Fruit fly (Drosophila melanogaster): ENCODE measurements around the gene GluRS-m.

The GluRS-m gene

dm6 chr3L:16380770-16381169, 36.2 kb downstream of the GluRS-m start (continued):
- TF ChIP-seq CG16815 (GFP tag; optimal IDR thresholded peaks at IDR 0.05) (peak; percentile 63), Eip74EF (GFP tag; optimal IDR thresholded peaks at IDR 0.05) (peak in 1 of 2 experiments; percentile 80), fru (optimal IDR thresholded peaks at IDR 0.05) (no peak)

dm6 chr3L:16377768-16378764, 38.9 kb downstream of the GluRS-m start, which contains the start of gene roq:
Gene roq (minus strand): TSS chr3L:16378566.
- TF ChIP-seq grau (tag; optimal IDR thresholded peaks at IDR 0.05) (peak; percentile 36), CG5953 (GFP tag; IDR thresholded peaks at IDR 0.05) (no peak), bsh (GFP tag; optimal IDR thresholded peaks at IDR 0.05) (peak in 1 of 2 experiments; percentile 27), ERR (GFP tag; optimal IDR thresholded peaks at IDR 0.05) (no peak), Pdp1 (GFP tag; optimal IDR thresholded peaks at IDR 0.05) (peak in 1 of 2 experiments; percentile 65), Dp (GFP tag; optimal IDR thresholded peaks at IDR 0.05) (peak; percentile 86), Myb (GFP tag; optimal IDR thresholded peaks at IDR 0.05) (peak; percentile 78), dan (GFP tag; IDR thresholded peaks at IDR 0.05) (no peak), btn (GFP tag; optimal IDR thresholded peaks at IDR 0.05) (no peak), Scr (GFP tag; IDR thresholded peaks at IDR 0.05; ENCODE audit: partially characterized antibody) (peak; percentile 38), CG14860 (GFP tag; IDR thresholded peaks at IDR 0.05; ENCODE audit: partially characterized antibody) (peak; percentile 51; the same call in 2 of the 3 replicates), dysf (GFP tag; IDR thresholded peaks at IDR 0.05) (no peak), E2f2 (GFP tag; IDR thresholded peaks at IDR 0.05) (peak; percentile 89), CG17385 (GFP tag; optimal IDR thresholded peaks at IDR 0.05) (peak; percentile 93), Blimp-1 (GFP tag; optimal IDR thresholded peaks at IDR 0.05) (peak; percentile 92), CG33557 (GFP tag; optimal IDR thresholded peaks at IDR 0.05) (peak; percentile 26), CG2199 (GFP tag; IDR thresholded peaks at IDR 0.05) (no peak), CG3847 (GFP tag; IDR thresholded peaks at IDR 0.05) (peak; percentile 41; the same call in 1 of the 2 replicates), Elba2 (GFP tag; optimal IDR thresholded peaks at IDR 0.05) (peak; percentile 68), CG12769 (tag; optimal IDR thresholded peaks at IDR 0.05) (peak; percentile 38), CG2116 (GFP tag; optimal IDR thresholded peaks at IDR 0.05) (peak; percentile 87), CG6813 (GFP tag; optimal IDR thresholded peaks at IDR 0.05) (no peak), insv (GFP tag; optimal IDR thresholded peaks at IDR 0.05) (peak in 1 of 2 experiments; percentile 72), CG34224 (GFP tag; IDR thresholded peaks at IDR 0.05; ENCODE audit: partially characterized antibody) (peak; percentile 58; the same call in 2 of the 3 replicates), CG15514 (GFP tag; optimal IDR thresholded peaks at IDR 0.05) (peak; percentile 53), unc-4 (GFP tag; IDR thresholded peaks at IDR 0.05; ENCODE audit: partially characterized antibody) (0 out of 2 replicates have a peak, but pooled peaks have one; percentile 32), Med (GFP tag) (peak; percentile 71), Ets97D (GFP tag; optimal IDR thresholded peaks at IDR 0.05) (peak; percentile 70), CG12391 (tag; optimal IDR thresholded peaks at IDR 0.05) (peak; percentile 24), CG10959 (GFP tag; IDR thresholded peaks at IDR 0.05) (no peak), CG3281 (GFP tag; optimal IDR thresholded peaks at IDR 0.05) (no peak), CG13624 (GFP tag; optimal IDR thresholded peaks at IDR 0.05) (peak; percentile 12), amos (GFP tag; IDR thresholded peaks at IDR 0.05; ENCODE audit: partially characterized antibody) (peak; percentile 59; the same call in 1 of the 2 replicates), Hr3 (GFP tag; optimal IDR thresholded peaks at IDR 0.05) (no peak), danr (GFP tag; IDR thresholded peaks at IDR 0.05) (no peak), Stat92E (GFP tag; optimal IDR thresholded peaks at IDR 0.05) (peak in 2 of 3 experiments; percentile 28 to 82), CG6765 (GFP tag; optimal IDR thresholded peaks at IDR 0.05) (no peak), CG17328 (GFP tag; IDR thresholded peaks at IDR 0.05) (no peak), Opbp (GFP tag; IDR thresholded peaks at IDR 0.05; ENCODE audit: partially characterized antibody) (peak; percentile 65; the same call in 2 of the 3 replicates), Dad (GFP tag; optimal IDR thresholded peaks at IDR 0.05) (no peak), CHES-1-like (GFP tag; optimal IDR thresholded peaks at IDR 0.05) (peak; percentile 16)

Measured in whole organism, embryonic.